Worm (Caenorhabditis elegans) whole organism, midembryonic: ENCODE data around the gene F32D8.15.

Experiments used
- T22C8.4 ChIP-seq: fragments of 200-800 bp; sonication (Bioruptor generic); IDR thresholded peaks from 2 replicates; pipeline ENCODE4 v1.3.6; 2022; ENCODE audit warnings: missing genetic modification characterization, missing compliant biosample characterization
- cog-1 ChIP-seq: sonication (generic microtip); optimal IDR thresholded peaks from 2 replicates; lab custom pipeline; 2016; ENCODE audit warnings: missing genetic modification characterization, missing compliant biosample characterization
- flt-1 ChIP-seq: fragments of 200-800 bp; sonication (Bioruptor generic); IDR thresholded peaks from 2 replicates; pipeline ENCODE4 v1.3.6; 2022; ENCODE audit warnings: missing genetic modification characterization, missing compliant biosample characterization
- klf-2 ChIP-seq: fragments of 200-800 bp; sonication (Bioruptor generic); conservative IDR thresholded peaks from 2 replicates; pipeline ENCODE4 v1.3.6; 2022; ENCODE audit warnings: missing genetic modification reagents, missing genetic modification characterization, missing compliant biosample characterization
- med-1 ChIP-seq: sonication (generic microtip); optimal IDR thresholded peaks from 2 replicates; lab custom pipeline; 2017; ENCODE audit warnings: missing genetic modification characterization, mild to moderate bottlenecking, missing compliant biosample characterization, antibody characterized with exemption, missing genetic modification reagents; ENCODE audit not compliant: insufficient read depth
- ref-1 ChIP-seq: fragments of 200-800 bp; sonication (Bioruptor generic); conservative IDR thresholded peaks from 2 replicates; pipeline ENCODE4 v1.3.6; 2022; ENCODE audit warnings: missing genetic modification reagents, missing genetic modification characterization, missing compliant biosample characterization
- tab-1 ChIP-seq: fragments of 200-800 bp; sonication (Bioruptor generic); IDR thresholded peaks from 2 replicates; pipeline ENCODE4 v1.3.6; 2022; ENCODE audit warnings: missing genetic modification characterization, missing compliant biosample characterization
- ztf-23 ChIP-seq: fragments of 200-800 bp; sonication (Bioruptor generic); IDR thresholded peaks from 2 replicates; pipeline ENCODE4 v1.3.6; 2022; ENCODE audit warnings: missing genetic modification reagents, missing genetic modification characterization, missing compliant biosample characterization
- ztf-29 ChIP-seq: fragments of 200-800 bp; sonication (Bioruptor generic); IDR thresholded peaks from 2 replicates; pipeline ENCODE4 v1.3.6; 2022; ENCODE audit warnings: missing genetic modification reagents, missing genetic modification characterization, missing compliant biosample characterization

F32D8.15 gene

DNA sequence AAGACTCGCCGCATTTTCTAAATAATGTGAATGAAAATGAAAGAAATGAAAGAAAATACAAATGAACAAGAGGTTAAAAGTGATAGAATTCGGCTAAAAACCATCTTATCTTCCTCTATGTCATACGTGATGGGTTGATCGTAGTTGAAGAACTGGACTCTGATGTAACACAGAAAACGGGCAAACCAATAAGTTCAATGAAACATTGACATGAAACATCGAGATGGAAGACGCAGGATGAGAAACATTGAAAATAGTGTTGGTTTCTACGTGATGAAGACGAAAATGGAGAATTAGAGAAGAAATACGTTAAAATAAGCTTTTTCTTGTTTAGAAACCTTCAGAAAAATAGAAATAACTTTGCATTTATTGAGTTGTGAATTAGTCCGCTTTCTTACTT is 12.9 kb upstream of the F32D8.15 start, which contains the start of gene F32D8.12:
F32D8.12 (minus strand) TSS at position 48 of the 400 bp plus-strand sequence.
- TF ChIP-seq flt-1 (GFP tag; lab: Robert Waterston, UW): no peak
- TF ChIP-seq med-1 (GFP tag; lab: Kevin White, UChicago): no peak
- no peak for TF ChIP-seq tab-1 (GFP tag; lab: Robert Waterston, UW)
- TF ChIP-seq klf-2 (GFP tag; lab: Robert Waterston, UW): no peak
- TF ChIP-seq ref-1 (GFP tag; lab: Robert Waterston, UW): no peak
- no peak for TF ChIP-seq T22C8.4 (GFP tag; lab: Robert Waterston, UW)
- TF ChIP-seq cog-1 (tag; lab: Kevin White, UChicago): no peak
- no peak for TF ChIP-seq ztf-23 (GFP tag; lab: Robert Waterston, UW)
- TF ChIP-seq ztf-29 (GFP tag; lab: Robert Waterston, UW): no peak

DNA sequence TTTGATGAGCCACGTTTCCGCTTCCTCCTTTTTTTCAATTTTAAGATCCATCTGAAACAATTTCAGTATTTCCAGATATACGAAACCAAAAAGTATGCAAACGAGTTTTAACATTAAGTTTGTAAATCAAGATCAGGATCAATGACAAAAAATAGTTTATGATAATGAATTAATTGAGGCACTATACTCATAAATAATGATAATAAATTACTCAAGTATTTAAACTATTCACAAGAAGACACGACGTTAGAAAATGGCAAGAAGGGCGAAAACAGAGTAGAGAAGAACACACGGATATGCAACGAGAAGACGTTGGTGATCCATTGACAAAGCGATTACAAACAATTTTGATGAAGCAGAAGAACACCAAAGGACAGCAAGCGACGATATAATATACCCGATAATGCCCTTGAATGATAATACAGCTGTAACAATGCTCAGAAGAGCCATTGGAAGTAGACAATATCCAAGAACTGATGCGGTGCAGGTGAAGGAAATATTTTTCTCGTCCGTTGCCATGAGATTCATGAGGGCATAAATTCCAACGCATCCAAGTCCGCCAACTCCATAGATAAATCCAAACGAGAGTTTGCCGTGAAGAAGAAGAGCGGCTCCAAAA is 10.2 kb upstream of the F32D8.15 start, which contains the start of gene F32D8.4:
F32D8.4 (minus strand) TSS at position 51 of the 619 bp plus-strand sequence.
- TF ChIP-seq flt-1 (GFP tag; lab: Robert Waterston, UW): no peak
- no peak for TF ChIP-seq ref-1 (GFP tag; lab: Robert Waterston, UW)
- no peak for TF ChIP-seq T22C8.4 (GFP tag; lab: Robert Waterston, UW)
- TF ChIP-seq med-1 (GFP tag; lab: Kevin White, UChicago): no peak
- TF ChIP-seq ztf-29 (GFP tag; lab: Robert Waterston, UW): no peak

DNA sequence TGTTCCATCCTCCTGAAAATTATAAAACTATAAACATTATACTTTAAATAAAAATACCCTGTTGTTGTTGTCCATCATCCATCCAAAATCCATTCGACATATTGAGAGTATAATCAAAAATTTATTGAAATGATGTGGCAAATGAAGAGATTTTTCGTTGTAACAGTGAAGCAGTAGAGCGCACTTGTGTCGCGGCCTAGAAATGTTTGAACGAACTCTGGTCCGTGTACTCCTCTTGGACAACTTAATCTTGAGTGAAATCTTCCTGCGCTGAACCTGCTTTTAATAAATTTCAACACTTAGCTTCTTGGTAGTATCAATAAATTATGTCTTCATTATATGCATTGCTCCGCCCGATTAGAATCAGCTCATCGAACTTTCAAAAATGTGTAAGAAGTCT is 9.2 kb upstream of the F32D8.15 start, which contains the start of the genes F32D8.14 and F32D8.5:
F32D8.14 (minus strand) TSS at position 188 of the 400 bp plus-strand sequence.
F32D8.5 (plus strand) TSS at position 200 of the 400 bp plus-strand sequence.
- TF ChIP-seq T22C8.4 (GFP tag; lab: Robert Waterston, UW) (no peak), flt-1 (GFP tag; lab: Robert Waterston, UW) (peak; percentile 57; the same call in 1 of the 2 replicates), ztf-29 (GFP tag; lab: Robert Waterston, UW) (no peak), med-1 (GFP tag; lab: Kevin White, UChicago) (no peak), ztf-23 (GFP tag; lab: Robert Waterston, UW) (peak; percentile 78; the same call in 1 of the 2 replicates), ref-1 (GFP tag; lab: Robert Waterston, UW) (no peak), klf-2 (GFP tag; lab: Robert Waterston, UW) (no peak), tab-1 (GFP tag; lab: Robert Waterston, UW) (no peak), cog-1 (tag; lab: Kevin White, UChicago) (peak; percentile 4)

DNA sequence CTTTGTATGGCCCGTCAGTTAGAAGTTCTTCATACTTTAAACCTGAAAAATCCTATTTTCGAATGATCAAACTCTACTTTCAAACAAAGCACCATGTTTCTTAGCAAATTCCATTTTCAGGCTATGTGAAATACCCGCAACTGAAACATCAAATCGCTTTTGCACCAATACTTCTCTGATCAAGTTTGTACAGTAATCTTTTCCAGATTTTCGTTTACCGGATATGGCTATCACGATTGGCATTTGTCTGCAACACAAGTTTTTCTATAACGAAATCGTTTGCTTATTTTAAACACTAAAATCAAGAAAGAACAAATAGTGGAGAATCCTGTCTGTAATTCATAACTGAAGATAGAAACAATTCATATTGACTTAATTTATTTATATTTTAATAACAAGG is 7.6 kb upstream of the F32D8.15 start, which contains the start of gene F32D8.13:
F32D8.13 (minus strand) TSS at position 249 of the 400 bp plus-strand sequence.
- TF ChIP-seq T22C8.4 (GFP tag; lab: Robert Waterston, UW) (no peak), ztf-23 (GFP tag; lab: Robert Waterston, UW) (no peak), med-1 (GFP tag; lab: Kevin White, UChicago) (no peak), ref-1 (GFP tag; lab: Robert Waterston, UW) (no peak), flt-1 (GFP tag; lab: Robert Waterston, UW) (no peak), ztf-29 (GFP tag; lab: Robert Waterston, UW) (no peak), tab-1 (GFP tag; lab: Robert Waterston, UW) (no peak), cog-1 (tag; lab: Kevin White, UChicago) (no peak), klf-2 (GFP tag; lab: Robert Waterston, UW) (no peak)

DNA sequence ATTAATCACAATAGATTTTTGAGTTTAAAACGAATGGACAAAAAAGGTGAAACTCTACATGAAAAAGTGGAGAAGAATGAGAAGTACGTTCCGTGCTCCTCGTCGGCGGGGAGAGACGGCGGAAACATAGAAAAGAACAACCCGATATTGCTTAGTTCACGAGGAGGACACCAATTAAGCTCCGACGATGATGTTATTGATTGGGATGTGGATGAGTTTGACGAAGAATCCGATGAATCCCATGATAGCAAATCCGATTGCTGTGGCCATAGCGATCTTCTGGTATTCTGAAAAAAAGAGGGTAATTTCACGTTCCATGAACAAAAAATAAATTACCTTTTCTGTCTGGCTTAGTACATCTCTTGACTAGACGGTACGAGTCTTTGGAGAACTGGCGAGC is 7.1 kb upstream of the F32D8.15 start:
- TF ChIP-seq ztf-23 (GFP tag; lab: Robert Waterston, UW) (no peak), ref-1 (GFP tag; lab: Robert Waterston, UW) (no peak), ztf-29 (GFP tag; lab: Robert Waterston, UW) (no peak), T22C8.4 (GFP tag; lab: Robert Waterston, UW) (no peak), cog-1 (tag; lab: Kevin White, UChicago) (no peak), flt-1 (GFP tag; lab: Robert Waterston, UW) (no peak), klf-2 (GFP tag; lab: Robert Waterston, UW) (no peak), med-1 (GFP tag; lab: Kevin White, UChicago) (no peak), tab-1 (GFP tag; lab: Robert Waterston, UW) (no peak)

DNA sequence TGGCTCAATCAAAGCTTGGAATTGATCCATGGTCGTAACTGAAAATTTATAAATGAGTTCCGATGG is 6.9 kb upstream of the F32D8.15 start, which contains the start of gene sec-61.G:
sec-61.G (minus strand) TSS at position 38 of the 66 bp plus-strand sequence.
- no peak for TF ChIP-seq cog-1 (tag; lab: Kevin White, UChicago)
- TF ChIP-seq T22C8.4 (GFP tag; lab: Robert Waterston, UW): no peak
- no peak for TF ChIP-seq med-1 (GFP tag; lab: Kevin White, UChicago)

DNA sequence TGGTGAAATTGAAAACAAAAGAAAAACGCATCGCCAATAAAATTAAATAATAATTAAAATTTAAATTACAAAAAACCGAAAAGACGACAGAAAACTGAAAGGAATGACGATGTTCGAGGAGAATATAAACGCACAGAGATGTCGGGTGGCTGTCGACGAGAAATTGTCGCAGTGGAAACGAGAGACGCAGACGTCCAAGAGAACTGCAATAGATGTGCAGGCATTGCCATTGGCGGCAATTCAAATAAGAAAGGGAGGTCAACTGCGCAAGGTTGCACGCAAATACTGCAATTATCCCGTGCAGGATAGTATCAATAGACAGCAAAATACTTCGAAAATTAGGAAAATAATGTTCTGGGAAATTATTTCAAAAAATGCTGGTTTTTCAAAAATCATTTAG is 6.7 kb upstream of the F32D8.15 start:
- peak; percentile 95 for TF ChIP-seq cog-1 (tag; lab: Kevin White, UChicago)
- no peak for TF ChIP-seq ref-1 (GFP tag; lab: Robert Waterston, UW)
- peak; percentile 86 for TF ChIP-seq flt-1 (GFP tag; lab: Robert Waterston, UW)
- no peak for TF ChIP-seq klf-2 (GFP tag; lab: Robert Waterston, UW)
- TF ChIP-seq ztf-23 (GFP tag; lab: Robert Waterston, UW): peak; percentile 90
- TF ChIP-seq ztf-29 (GFP tag; lab: Robert Waterston, UW): no peak
- TF ChIP-seq med-1 (GFP tag; lab: Kevin White, UChicago): no peak
- TF ChIP-seq tab-1 (GFP tag; lab: Robert Waterston, UW): 0 out of 2 replicates have a peak, but pooled peaks have one; percentile 36
- TF ChIP-seq T22C8.4 (GFP tag; lab: Robert Waterston, UW): peak; percentile 49; the same call in 1 of the 2 replicates

DNA sequence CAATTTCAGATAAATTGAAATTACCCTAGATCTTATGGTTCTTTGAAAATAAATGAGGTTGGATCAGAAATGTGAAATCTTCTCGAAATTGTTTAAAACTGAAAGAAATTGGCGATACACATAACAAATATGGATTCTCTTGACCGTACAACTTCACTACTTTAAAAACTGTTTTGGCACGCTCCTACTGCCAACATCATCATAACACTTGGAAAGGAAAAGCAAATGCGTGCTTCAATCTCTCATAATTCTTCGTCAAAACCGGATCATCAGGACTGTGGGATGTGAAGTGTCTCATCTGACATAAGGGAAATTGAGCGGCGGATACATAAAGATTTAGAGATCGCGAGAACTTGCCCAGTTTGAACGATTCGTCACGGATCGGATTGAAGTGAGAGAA is 5.7 kb upstream of the F32D8.15 start, which contains the start of gene F32D8.7:
F32D8.7 (plus strand) TSS at position 329 of the 400 bp plus-strand sequence.
- TF ChIP-seq flt-1 (GFP tag; lab: Robert Waterston, UW) (no peak), med-1 (GFP tag; lab: Kevin White, UChicago) (no peak), ref-1 (GFP tag; lab: Robert Waterston, UW) (no peak), tab-1 (GFP tag; lab: Robert Waterston, UW) (no peak), cog-1 (tag; lab: Kevin White, UChicago) (no peak), T22C8.4 (GFP tag; lab: Robert Waterston, UW) (no peak), ztf-23 (GFP tag; lab: Robert Waterston, UW) (no peak), klf-2 (GFP tag; lab: Robert Waterston, UW) (no peak), ztf-29 (GFP tag; lab: Robert Waterston, UW) (no peak)
